Fruit fly (Drosophila melanogaster): ENCODE data around the gene CG9259.

The CG9259 gene

dm6 chr2L:21061591-21061990 is 27.6 kb upstream of the CG9259 start:
- TF ChIP-seq toy (GFP tag; IDR thresholded peaks at IDR 0.05) (no peak), hkb (optimal IDR thresholded peaks at IDR 0.05) (no peak), hkb (GFP tag; IDR thresholded peaks at IDR 0.05) (no peak), wek (GFP tag; optimal IDR thresholded peaks at IDR 0.05) (no peak), Xbp1 (GFP tag; optimal IDR thresholded peaks at IDR 0.05) (no peak), CG3065 (GFP tag; optimal IDR thresholded peaks at IDR 0.05) (no peak), Abd-B (GFP tag; optimal IDR thresholded peaks at IDR 0.05) (no peak)

- no peak for TF ChIP-seq knrl (GFP tag; IDR thresholded peaks at IDR 0.05; ENCODE audit: partially characterized antibody)
- no peak for TF ChIP-seq B-H2 (GFP tag; optimal IDR thresholded peaks at IDR 0.05)
- no peak for TF ChIP-seq Myb (GFP tag; optimal IDR thresholded peaks at IDR 0.05)
- TF ChIP-seq dmrt11E (tag; optimal IDR thresholded peaks at IDR 0.05) = no peak
- no peak for TF ChIP-seq sisA (GFP tag; IDR thresholded peaks at IDR 0.05)
- no peak for TF ChIP-seq Usf (GFP tag; optimal IDR thresholded peaks at IDR 0.05)
- TF ChIP-seq CG2889 (GFP tag; IDR thresholded peaks at IDR 0.05) = no peak
- TF ChIP-seq caup (GFP tag; optimal IDR thresholded peaks at IDR 0.05; ENCODE audit: severe bottlenecking) = peak; percentile 0
- TF ChIP-seq peb (GFP tag; IDR thresholded peaks at IDR 0.05) = no peak
- TF ChIP-seq gro (GFP tag; optimal IDR thresholded peaks at IDR 0.05) = no peak
- peak; percentile 41 for TF ChIP-seq CG2678 (tag; optimal IDR thresholded peaks at IDR 0.05)
- TF ChIP-seq danr (GFP tag; IDR thresholded peaks at IDR 0.05) = no peak
- no peak for TF ChIP-seq CG14050 (GFP tag; IDR thresholded peaks at IDR 0.05)
- no peak for TF ChIP-seq CG3847 (GFP tag; IDR thresholded peaks at IDR 0.05)
- no peak for TF ChIP-seq salm (tag; optimal IDR thresholded peaks at IDR 0.05)
- TF ChIP-seq crc (GFP tag; optimal IDR thresholded peaks at IDR 0.05) = no peak
- TF ChIP-seq CG17568 (GFP tag; optimal IDR thresholded peaks at IDR 0.05) = no peak
- TF ChIP-seq pb (GFP tag; optimal IDR thresholded peaks at IDR 0.05) = no peak
- TF ChIP-seq kay (GFP tag; optimal IDR thresholded peaks at IDR 0.05) = no peak
- TF ChIP-seq Lhr (GFP tag; optimal IDR thresholded peaks at IDR 0.05) = no peak
- TF ChIP-seq nerfin-1 (tag; optimal IDR thresholded peaks at IDR 0.05) = no peak
- no peak for TF ChIP-seq D19A (tag; optimal IDR thresholded peaks at IDR 0.05)
- TF ChIP-seq HLH4C (GFP tag; IDR thresholded peaks at IDR 0.05; ENCODE audit: partially characterized antibody) = no peak
- TF ChIP-seq CG11723 (GFP tag; optimal IDR thresholded peaks at IDR 0.05) = no peak
- peak; percentile 36 for TF ChIP-seq Asciz (GFP tag; optimal IDR thresholded peaks at IDR 0.05)
- no peak for TF ChIP-seq psq (GFP tag; optimal IDR thresholded peaks at IDR 0.05)
- no peak for TF ChIP-seq nau (GFP tag; optimal IDR thresholded peaks at IDR 0.05)
- no peak for TF ChIP-seq zen2 (GFP tag; IDR thresholded peaks at IDR 0.05; ENCODE audit: partially characterized antibody)
- no peak for TF ChIP-seq CG12391 (tag; optimal IDR thresholded peaks at IDR 0.05)
- no peak for TF ChIP-seq crp (GFP tag; optimal IDR thresholded peaks at IDR 0.05)
- no peak for TF ChIP-seq CG18476 (GFP tag; optimal IDR thresholded peaks at IDR 0.05)
- no peak for TF ChIP-seq HLHmδ (GFP tag; optimal IDR thresholded peaks at IDR 0.05)
- no peak for TF ChIP-seq CG17802 (tag; optimal IDR thresholded peaks at IDR 0.05)
- TF ChIP-seq Scr (GFP tag; IDR thresholded peaks at IDR 0.05; ENCODE audit: partially characterized antibody) = no peak
- TF ChIP-seq CG30431 (GFP tag; optimal IDR thresholded peaks at IDR 0.05) = no peak
- peak; percentile 11 for TF ChIP-seq Fer1 (GFP tag; optimal IDR thresholded peaks at IDR 0.05)
- TF ChIP-seq CG7745 (tag; optimal IDR thresholded peaks at IDR 0.05) = no peak
- TF ChIP-seq NK7.1 (GFP tag; optimal IDR thresholded peaks at IDR 0.05) = no peak
- no peak for TF ChIP-seq usp (GFP tag; optimal IDR thresholded peaks at IDR 0.05)
- TF ChIP-seq CG33557 (GFP tag; optimal IDR thresholded peaks at IDR 0.05) = no peak
- TF ChIP-seq Optix (GFP tag; IDR thresholded peaks at IDR 0.05) = no peak
- TF ChIP-seq CG8765 (GFP tag; IDR thresholded peaks at IDR 0.05) = no peak
- no peak for TF ChIP-seq cad (GFP tag; optimal IDR thresholded peaks at IDR 0.05)
- no peak for TF ChIP-seq CG34422 (GFP tag; IDR thresholded peaks at IDR 0.05)
These were observed 26.6 kb upstream of the CG9259 start for dm6 chr2L:21062611-21063010.

All from whole organism, embryonic.